Fruit fly (Drosophila melanogaster) whole organism, prepupa: Measurements from ENCODE around the gene CG9467.

Experiments
- Blimp-1 ChIP-seq: fragments of 200-800 bp; sonication (Bioruptor generic); optimal IDR thresholded peaks from 3 replicates; lab custom pipeline; 2017; ENCODE audit warnings: missing biosample characterization, missing genetic modification characterization, mild to moderate bottlenecking, moderate library complexity, missing genetic modification reagents
- CG10631 ChIP-seq: fragments of 200-800 bp; sonication (Bioruptor generic); optimal IDR thresholded peaks from 2 replicates; lab custom pipeline; 2016; ENCODE audit warnings: missing biosample characterization, missing genetic modification characterization
- CG10669 ChIP-seq: fragments of 200-800 bp; sonication (Bioruptor generic); optimal IDR thresholded peaks from 3 replicates; lab custom pipeline; 2018; ENCODE audit warnings: missing biosample characterization, mild to moderate bottlenecking, missing genetic modification characterization, moderate library complexity
- CG11294 ChIP-seq: fragments of 200-800 bp; sonication (Bioruptor generic); IDR thresholded peaks from 2 replicates; pipeline ENCODE4 v1.3.6; 2022; ENCODE audit warnings: missing biosample characterization, missing genetic modification characterization
- CG11902 ChIP-seq: fragments of 200-800 bp; sonication (Bioruptor generic); optimal IDR thresholded peaks from 3 replicates; lab custom pipeline; 2016; ENCODE audit warnings: missing biosample characterization, missing genetic modification characterization
- CG15336 ChIP-seq: fragments of 200-800 bp; sonication (Bioruptor generic); IDR thresholded peaks from 2 replicates; pipeline ENCODE4 v1.3.6; 2022; ENCODE audit warnings: missing biosample characterization, missing genetic modification characterization
- CG1621 ChIP-seq: fragments of 200-800 bp; sonication (Bioruptor generic); optimal IDR thresholded peaks from 3 replicates; lab custom pipeline; 2018; ENCODE audit warnings: missing biosample characterization, mild to moderate bottlenecking, missing genetic modification characterization
- CG32006 ChIP-seq: fragments of 200-800 bp; sonication (Bioruptor generic); optimal IDR thresholded peaks from 3 replicates; lab custom pipeline; 2017; ENCODE audit warnings: missing biosample characterization, mild to moderate bottlenecking, missing genetic modification characterization
- CG3919 ChIP-seq: fragments of 200-800 bp; sonication (Bioruptor generic); optimal IDR thresholded peaks from 3 replicates; lab custom pipeline; 2016; ENCODE audit warnings: missing biosample characterization, missing genetic modification characterization
- CG4318 ChIP-seq: fragments of 200-800 bp; sonication (Bioruptor generic); optimal IDR thresholded peaks from 3 replicates; lab custom pipeline; 2017; ENCODE audit warnings: missing biosample characterization, mild to moderate bottlenecking, missing genetic modification characterization
- CG6163 ChIP-seq: fragments of 200-800 bp; sonication (Bioruptor generic); IDR thresholded peaks from 3 replicates; pipeline ENCODE4 v1.3.6; 2022; ENCODE audit warnings: missing biosample characterization, missing genetic modification characterization
- CG6808 ChIP-seq: fragments of 200-800 bp; sonication (Bioruptor generic); optimal IDR thresholded peaks from 3 replicates; lab custom pipeline; 2017; ENCODE audit warnings: missing biosample characterization, missing genetic modification characterization, mild to moderate bottlenecking, moderate library complexity, missing genetic modification reagents
- CG6854 ChIP-seq: fragments of 200-800 bp; sonication (Bioruptor generic); optimal IDR thresholded peaks from 2 replicates; lab custom pipeline; 2017; ENCODE audit warnings: missing biosample characterization, mild to moderate bottlenecking, missing genetic modification characterization
- CG7368 ChIP-seq: fragments of 200-800 bp; sonication (Bioruptor generic); optimal IDR thresholded peaks from 3 replicates; lab custom pipeline; 2016; ENCODE audit warnings: missing biosample characterization, missing genetic modification characterization
- CG8119 ChIP-seq: fragments of 200-800 bp; sonication (Bioruptor generic); IDR thresholded peaks from 3 replicates; pipeline ENCODE4 v1.3.6; 2022; ENCODE audit warnings: missing biosample characterization, missing genetic modification characterization
- CG8319 ChIP-seq: fragments of 200-800 bp; sonication (Bioruptor generic); optimal IDR thresholded peaks from 3 replicates; lab custom pipeline; 2016; ENCODE audit warnings: missing biosample characterization, missing genetic modification characterization
- CG8632 ChIP-seq: fragments of 200-800 bp; sonication (Bioruptor generic); optimal IDR thresholded peaks from 3 replicates; lab custom pipeline; 2016; ENCODE audit warnings: missing biosample characterization, missing genetic modification characterization
- Eip75B ChIP-seq: fragments of 200-800 bp; sonication (Bioruptor generic); optimal IDR thresholded peaks from 3 replicates; lab custom pipeline; 2016; ENCODE audit warnings: missing biosample characterization, missing genetic modification characterization
- Eip78C ChIP-seq: fragments of 200-800 bp; sonication (Bioruptor generic); peaks from one replicate; lab custom pipeline; 2016; ENCODE audit warnings: missing biosample characterization, missing genetic modification characterization
- Eip93F ChIP-seq: fragments of 200-800 bp; sonication (Bioruptor generic); optimal IDR thresholded peaks from 2 replicates; lab custom pipeline; 2016; ENCODE audit warnings: missing biosample characterization, mild to moderate bottlenecking, missing genetic modification characterization
- Ets21C ChIP-seq: fragments of 200-800 bp; sonication (Bioruptor generic); optimal IDR thresholded peaks from 3 replicates; lab custom pipeline; 2016; ENCODE audit warnings: missing biosample characterization, missing genetic modification characterization
- Gug ChIP-seq: fragments of 200-800 bp; sonication (Bioruptor generic); IDR thresholded peaks from 2 replicates; pipeline ENCODE4 v1.3.6; 2022; ENCODE audit warnings: missing biosample characterization, missing genetic modification characterization
- Hr39 ChIP-seq: fragments of 200-800 bp; sonication (Bioruptor generic); optimal IDR thresholded peaks from 2 replicates; lab custom pipeline; 2016; ENCODE audit warnings: missing biosample characterization, missing genetic modification characterization
- Lpt ChIP-seq: fragments of 200-800 bp; sonication (Bioruptor generic); optimal IDR thresholded peaks from 3 replicates; lab custom pipeline; 2016; ENCODE audit warnings: missing biosample characterization, missing genetic modification characterization
- Met ChIP-seq: fragments of 200-800 bp; sonication (Bioruptor generic); optimal IDR thresholded peaks from 3 replicates; lab custom pipeline; 2016; ENCODE audit warnings: missing biosample characterization, missing genetic modification characterization
- OdsH ChIP-seq: fragments of 200-800 bp; sonication (Bioruptor generic); optimal IDR thresholded peaks from 3 replicates; lab custom pipeline; 2016; ENCODE audit warnings: missing biosample characterization, missing genetic modification characterization
- Smox ChIP-seq: fragments of 200-800 bp; sonication (Bioruptor generic); optimal IDR thresholded peaks from 3 replicates; lab custom pipeline; 2016; ENCODE audit warnings: missing biosample characterization, missing genetic modification characterization
- Sox102F ChIP-seq: fragments of 200-800 bp; sonication (Bioruptor generic); optimal IDR thresholded peaks from 2 replicates; lab custom pipeline; 2016; ENCODE audit warnings: missing biosample characterization, mild to moderate bottlenecking, missing genetic modification characterization
- Sox15 ChIP-seq: fragments of 200-800 bp; sonication (Bioruptor generic); optimal IDR thresholded peaks from 3 replicates; lab custom pipeline; 2016; ENCODE audit warnings: missing biosample characterization, missing genetic modification characterization
- achi ChIP-seq: fragments of 200-800 bp; sonication (Bioruptor generic); optimal IDR thresholded peaks from 3 replicates; lab custom pipeline; 2016; ENCODE audit warnings: missing biosample characterization, missing genetic modification characterization
- acj6 ChIP-seq: fragments of 200-800 bp; sonication (Bioruptor generic); optimal IDR thresholded peaks from 3 replicates; lab custom pipeline; 2016; ENCODE audit warnings: missing biosample characterization, missing genetic modification characterization
- dsx ChIP-seq: fragments of 200-800 bp; optimal IDR thresholded peaks from 3 replicates; lab custom pipeline; 2019; ENCODE audit warnings: missing biosample characterization, mild to moderate bottlenecking, missing genetic modification characterization, moderate library complexity; ENCODE audit not compliant: poor library complexity, severe bottlenecking
- esn ChIP-seq: fragments of 200-800 bp; sonication (Bioruptor generic); optimal IDR thresholded peaks from 2 replicates; lab custom pipeline; 2016; ENCODE audit warnings: missing biosample characterization, mild to moderate bottlenecking, missing genetic modification characterization, moderate library complexity
- fd59A ChIP-seq: fragments of 200-800 bp; sonication (Bioruptor generic); optimal IDR thresholded peaks from 2 replicates; lab custom pipeline; 2017; ENCODE audit warnings: missing biosample characterization, mild to moderate bottlenecking, missing genetic modification characterization, missing genetic modification reagents
- fkh ChIP-seq: fragments of 200-800 bp; sonication (Bioruptor generic); optimal IDR thresholded peaks from 3 replicates; lab custom pipeline; 2017; ENCODE audit warnings: missing biosample characterization, mild to moderate bottlenecking, missing genetic modification characterization, moderate library complexity
- lz ChIP-seq: fragments of 200-800 bp; sonication (Bioruptor generic); optimal IDR thresholded peaks from 3 replicates; lab custom pipeline; 2016; ENCODE audit warnings: missing biosample characterization, missing genetic modification characterization
- net ChIP-seq: fragments of 200-800 bp; sonication (Bioruptor generic); optimal IDR thresholded peaks from 3 replicates; lab custom pipeline; 2016; ENCODE audit warnings: missing biosample characterization, missing genetic modification characterization
- pdm3 ChIP-seq: fragments of 200-800 bp; sonication (Bioruptor generic); optimal IDR thresholded peaks from 3 replicates; lab custom pipeline; 2016; ENCODE audit warnings: missing biosample characterization, missing genetic modification characterization
- spab ChIP-seq: fragments of 200-800 bp; sonication (Bioruptor generic); optimal IDR thresholded peaks from 2 replicates; lab custom pipeline; 2017; ENCODE audit warnings: missing biosample characterization, mild to moderate bottlenecking, missing genetic modification characterization, missing genetic modification reagents
- vri ChIP-seq: fragments of 200-800 bp; sonication (Bioruptor generic); optimal IDR thresholded peaks from 3 replicates; lab custom pipeline; 2016; ENCODE audit warnings: missing biosample characterization, mild to moderate bottlenecking, missing genetic modification characterization

The CG9467 gene

DNA sequence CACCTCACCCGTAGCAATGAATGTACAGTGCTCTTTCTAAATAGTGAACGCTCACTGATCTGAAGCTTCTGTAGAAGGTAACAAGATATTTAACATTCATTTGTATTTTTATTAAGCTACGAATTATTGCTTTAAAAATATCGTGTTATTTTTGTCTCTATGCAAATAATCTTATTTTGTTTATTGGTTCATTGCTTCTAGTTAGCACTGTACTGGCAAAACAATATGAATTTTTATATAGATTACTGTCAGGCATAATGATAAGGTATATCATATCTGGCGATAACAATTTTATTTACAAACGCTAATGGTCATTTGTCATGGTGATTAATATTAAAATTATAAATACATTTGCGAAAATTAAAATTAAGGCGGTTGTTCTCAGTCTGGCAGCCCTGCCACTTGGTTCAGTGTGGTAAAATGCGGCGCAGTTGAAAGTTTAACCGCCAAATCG is 29.3 kb downstream of the CG9467 start, which contains the start of gene CG9471 (continued):
- TF ChIP-seq CG6854 (GFP tag; lab: Kevin White, UChicago) (peak; percentile 87), Hr39 (GFP tag; lab: Kevin White, UChicago) (peak; percentile 97), Lpt (GFP tag; lab: Kevin White, UChicago) (peak; percentile 87), CG11294 (GFP tag; lab: Robert Waterston, UW) (peak; percentile 90), Sox102F (peak; percentile 97), CG4318 (GFP tag; lab: Kevin White, UChicago) (no peak), CG1621 (tag; lab: Kevin White, UChicago) (peak; percentile 90), CG11902 (GFP tag; lab: Kevin White, UChicago) (peak; percentile 92)
- TF ChIP-seq, all 60 proteins: peak for 59

DNA sequence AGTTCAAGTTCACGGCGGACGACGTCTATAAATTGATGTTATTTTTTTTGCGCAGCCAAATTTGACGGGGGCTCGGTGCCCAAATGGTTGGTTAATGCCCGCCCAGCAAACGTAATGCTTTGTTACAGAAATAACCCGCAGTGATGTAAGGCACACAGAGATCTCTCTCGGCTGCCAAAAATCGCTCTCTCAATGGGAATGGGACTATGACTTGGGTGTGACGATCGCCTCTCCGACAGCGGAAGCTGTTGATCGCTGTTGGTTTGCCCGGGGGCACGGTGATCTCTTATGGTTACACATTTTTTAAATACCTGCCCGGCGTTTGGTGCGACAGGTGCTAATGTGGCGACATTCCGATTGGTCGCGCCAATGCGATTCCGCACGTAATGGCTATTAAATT is 30.7 kb downstream of the CG9467 start:
- TF ChIP-seq vri (GFP tag; lab: Kevin White, UChicago) (peak; percentile 63), Blimp-1 (GFP tag; lab: Kevin White, UChicago) (no peak)

DNA sequence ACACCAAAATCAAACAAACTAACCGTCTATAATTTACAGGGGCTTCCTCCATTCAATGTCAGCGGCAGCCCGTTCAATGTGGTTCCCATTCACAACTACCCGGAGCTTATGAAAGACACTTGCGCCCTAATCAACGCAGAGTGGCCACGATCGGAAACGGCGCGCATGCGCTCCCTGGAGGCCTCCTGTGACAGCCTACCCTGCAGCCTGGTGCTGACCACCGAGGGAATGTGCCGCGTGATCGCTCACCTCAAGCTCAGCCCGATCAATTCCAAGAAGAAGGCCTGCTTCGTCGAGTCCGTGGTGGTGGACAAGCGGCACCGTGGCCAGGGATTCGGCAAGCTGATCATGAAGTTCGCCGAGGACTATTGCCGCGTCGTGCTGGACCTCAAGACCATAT is 31.9 kb downstream of the CG9467 start, which contains the start of gene MED6:
Gene MED6, minus strand, starts transcription at position 101 of the 400 bp plus-strand sequence.
- TF ChIP-seq CG11294 (GFP tag; lab: Robert Waterston, UW) (no peak), lz (GFP tag; lab: Kevin White, UChicago) (no peak), CG8119 (GFP tag; lab: Robert Waterston, UW) (no peak), Ets21C (no peak), Met (GFP tag; lab: Kevin White, UChicago) (no peak), Blimp-1 (GFP tag; lab: Kevin White, UChicago) (no peak), net (GFP tag; lab: Kevin White, UChicago) (no peak), dsx (no peak)
- TF ChIP-seq, all 60 proteins: peak for 0

DNA sequence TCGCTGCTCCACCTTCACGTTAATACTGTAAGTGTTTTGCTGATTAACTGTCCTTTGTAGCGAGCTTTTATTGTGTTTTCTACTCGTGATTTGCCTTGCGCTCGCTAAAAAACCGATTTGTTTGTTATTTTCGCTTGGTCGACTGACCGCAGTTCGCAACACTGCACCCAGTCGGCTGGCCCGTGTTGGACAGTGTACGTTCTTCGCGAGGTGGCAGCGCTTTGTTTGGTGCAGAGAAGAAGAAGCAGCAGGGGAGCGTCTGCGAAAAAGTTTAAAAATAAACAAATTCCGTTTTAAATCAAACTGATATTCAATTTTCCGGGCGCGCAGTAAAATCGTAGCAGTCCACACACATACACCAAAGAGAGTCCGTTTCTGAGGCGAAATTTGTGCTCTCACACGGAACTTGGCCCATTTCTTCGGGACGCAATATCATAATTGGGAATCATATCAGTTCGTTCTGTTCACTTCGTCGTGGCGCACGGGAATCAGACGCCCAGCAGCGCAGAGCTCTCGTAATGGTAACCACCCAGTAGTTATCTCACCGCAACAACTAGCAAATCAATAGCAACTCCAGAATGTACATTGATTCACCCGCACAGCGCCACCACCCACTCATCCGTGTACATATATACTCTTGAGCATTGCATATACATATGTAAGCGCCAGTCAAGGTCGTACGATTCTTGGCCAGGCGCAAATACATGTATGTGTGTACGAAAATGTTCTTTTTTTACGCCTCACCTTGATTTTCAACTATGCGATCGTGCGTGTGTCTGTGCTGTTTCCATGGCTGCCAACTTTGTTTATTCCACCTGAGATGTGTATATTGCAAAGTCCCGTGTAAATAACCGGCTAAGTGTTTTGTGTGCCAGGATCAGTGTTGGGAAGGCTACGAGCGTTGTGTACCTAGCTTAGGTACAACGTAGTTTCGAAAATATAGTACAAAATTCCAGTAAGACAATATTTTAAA is 32.9 kb downstream of the CG9467 start, which contains the start of gene Naa80:
Gene Naa80, plus strand, starts transcription at position 215 of the 973 bp plus-strand sequence.
- TF ChIP-seq CG32006 (GFP tag; lab: Kevin White, UChicago) (no peak), CG8632 (GFP tag; lab: Kevin White, UChicago) (peak; percentile 46), CG6808 (GFP tag; lab: Kevin White, UChicago) (peak; percentile 57), pdm3 (no peak), Ets21C (no peak), Sox15 (peak; percentile 24), dsx (peak; percentile 50), Gug (no peak), CG15336 (peak; percentile 40; the same call in 1 of the 2 replicates), CG8119 (GFP tag; lab: Robert Waterston, UW) (no peak), CG7368 (GFP tag; lab: Kevin White, UChicago) (peak; percentile 57), CG8319 (GFP tag; lab: Kevin White, UChicago) (peak; percentile 8), CG6163 (GFP tag; lab: Robert Waterston, UW) (peak; percentile 59; the same call in 2 of the 3 replicates), Met (GFP tag; lab: Kevin White, UChicago) (no peak), Blimp-1 (GFP tag; lab: Kevin White, UChicago) (no peak), Eip93F (GFP tag; lab: Kevin White, UChicago) (no peak), vri (GFP tag; lab: Kevin White, UChicago) (peak; percentile 60), CG10669 (GFP tag; lab: Kevin White, UChicago) (peak; percentile 54), esn (GFP tag; lab: Kevin White, UChicago) (peak; percentile 68), Hr39 (GFP tag; lab: Kevin White, UChicago) (peak; percentile 67), Lpt (GFP tag; lab: Kevin White, UChicago) (peak; percentile 35), CG6854 (GFP tag; lab: Kevin White, UChicago) (no peak), Eip75B (GFP tag; lab: Kevin White, UChicago) (peak; percentile 64), Eip78C (GFP tag; lab: Kevin White, UChicago) (peak; percentile 89), fd59A (GFP tag; lab: Kevin White, UChicago) (peak; percentile 20), net (GFP tag; lab: Kevin White, UChicago) (peak; percentile 59), CG3919 (peak; percentile 71), CG11902 (GFP tag; lab: Kevin White, UChicago) (peak; percentile 32), OdsH (GFP tag; lab: Kevin White, UChicago) (peak; percentile 42), Smox (GFP tag; lab: Kevin White, UChicago) (no peak), spab (peak; percentile 28), CG1621 (tag; lab: Kevin White, UChicago) (peak; percentile 83), CG10631 (GFP tag; lab: Kevin White, UChicago) (peak; percentile 75), achi (GFP tag; lab: Kevin White, UChicago) (peak; percentile 48), fkh (GFP tag; lab: Kevin White, UChicago) (peak; percentile 80), acj6 (peak; percentile 44)
